Worm (Caenorhabditis elegans): Measurements from ENCODE around the gene pfd-5.

DNA sequence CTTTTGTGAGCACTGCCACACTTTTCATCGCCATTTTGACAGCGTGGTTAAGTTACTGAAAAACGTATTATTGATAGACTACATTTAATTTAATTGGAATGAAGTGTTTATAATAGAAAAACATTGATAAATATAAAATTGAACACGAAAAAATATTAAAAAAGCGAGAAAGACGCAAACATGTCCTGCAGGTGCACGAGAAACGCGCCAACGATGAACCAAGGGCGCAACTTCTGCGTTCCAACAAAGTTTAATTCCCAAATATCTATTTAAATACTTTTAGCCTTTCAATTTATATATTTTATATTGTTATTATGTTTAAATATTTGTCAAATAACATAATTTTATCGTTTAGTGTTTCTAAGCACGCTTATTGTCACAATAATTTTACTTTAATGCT, 35.5 kb upstream of the pfd-5 start, which contains the start of gene ndus-8:
- TF ChIP-seq elt-1 (tag; optimal IDR thresholded peaks at IDR 0.05; ENCODE audit: borderline replicate concordance, insufficient read depth) = no peak
- no peak for TF ChIP-seq pha-4 (tag; optimal IDR thresholded peaks at IDR 0.05)
- TF ChIP-seq blmp-1 (tag; optimal IDR thresholded peaks at IDR 0.05) = no peak
- TF ChIP-seq mep-1 (tag; optimal IDR thresholded peaks at IDR 0.05) = peak; percentile 48
- TF ChIP-seq nhr-76 (tag; optimal IDR thresholded peaks at IDR 0.05) = no peak

Data from whole organism, mixed stage, embryonic.